Worm (Caenorhabditis elegans) whole organism, L4 larva: ENCODE measurements around the gene nhr-241.

ENCODE experiments used
- aha-1 ChIP-seq: fragments of 150-350 bp; peaks from one replicate; lab custom pipeline; 2014; ENCODE audit warnings: missing biosample characterization, missing genetic modification characterization
- rbr-2 ChIP-seq: sonication (generic microtip); optimal IDR thresholded peaks from 2 replicates; lab custom pipeline; 2016; ENCODE audit warnings: missing genotype, missing genetic modification characterization, missing compliant biosample characterization
- snpc-4 ChIP-seq: fragments of 150-350 bp; optimal IDR thresholded peaks from 2 replicates; lab custom pipeline; 2014; ENCODE audit warnings: missing biosample characterization, missing genetic modification characterization

DNA sequence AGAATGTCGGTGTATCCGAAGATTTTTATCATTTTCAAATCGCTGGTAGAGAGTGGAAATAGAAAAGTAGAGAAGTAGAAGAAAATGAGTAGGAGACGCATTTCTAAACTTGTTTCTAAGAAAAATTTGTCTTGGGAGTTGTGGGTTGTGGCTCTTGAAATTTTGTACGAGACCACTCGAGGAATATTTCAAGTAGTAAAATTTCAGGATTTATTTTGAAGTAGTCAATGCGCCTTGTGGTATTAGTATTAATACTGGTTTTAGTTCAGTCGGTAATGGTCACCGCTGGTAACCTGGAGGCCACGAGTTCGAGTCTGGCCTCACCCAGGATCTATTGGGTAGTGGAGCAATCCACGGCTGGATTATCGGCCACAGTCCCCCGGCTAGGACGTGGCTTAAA lies 49.5 kb downstream of the nhr-241 start, which contains the start of gene clec-252:
- TF ChIP-seq snpc-4 (tag; lab: Kevin White, UChicago) (no peak), aha-1 (no peak), rbr-2 (no peak)
